Worm (Caenorhabditis elegans) whole organism, young adult: ENCODE data around the gene T16G1.5.
"Not testable (repeated sequence)": the region's sequence is repeated elsewhere in the genome, so short reads cannot be mapped to it uniquely, and the experiment has no call there.

Source experiments
- B0019.2 ChIP-seq: fragments of 200-800 bp; sonication (Bioruptor generic); conservative IDR thresholded peaks from 2 replicates; pipeline ENCODE4 v1.3.6; 2022; ENCODE audit warnings: missing genetic modification reagents, missing genetic modification characterization, missing compliant biosample characterization
- B0261.1 ChIP-seq: sonication (generic microtip); optimal IDR thresholded peaks from 2 replicates; lab custom pipeline; 2016; ENCODE audit warnings: mild to moderate bottlenecking, missing genetic modification characterization, moderate library complexity, missing compliant biosample characterization
- C06A6.2 ChIP-seq: fragments of 200-800 bp; sonication (Bioruptor generic); conservative IDR thresholded peaks from 2 replicates; pipeline ENCODE4 v1.3.6; 2022; ENCODE audit warnings: missing genetic modification characterization, missing compliant biosample characterization
- C17E4.6 ChIP-seq: fragments of 200-800 bp; sonication (Bioruptor generic); IDR thresholded peaks from 2 replicates; pipeline ENCODE4 v1.3.6; 2022; ENCODE audit warnings: missing genetic modification reagents, missing genetic modification characterization, missing compliant biosample characterization
- F33H1.4 ChIP-seq: fragments of 200-800 bp; sonication (Bioruptor generic); IDR thresholded peaks from 2 replicates; pipeline ENCODE4 v1.3.6; 2022; ENCODE audit warnings: missing genetic modification reagents, missing genetic modification characterization, missing compliant biosample characterization
- F37B4.10 ChIP-seq: fragments of 200-800 bp; sonication (Bioruptor generic); IDR thresholded peaks from 2 replicates; pipeline ENCODE4 v1.3.6; 2022; ENCODE audit warnings: missing genetic modification characterization, missing compliant biosample characterization
- K12H6.12 ChIP-seq: fragments of 200-800 bp; sonication (Bioruptor generic); optimal IDR thresholded peaks from 2 replicates; lab custom pipeline; 2018; ENCODE audit warnings: mild to moderate bottlenecking, missing genetic modification characterization, missing compliant biosample characterization
- akir-1 ChIP-seq: fragments of 200-800 bp; sonication (Bioruptor generic); optimal IDR thresholded peaks from 2 replicates; lab custom pipeline; 2018; ENCODE audit warnings: mild to moderate bottlenecking, missing genetic modification characterization, moderate library complexity, missing compliant biosample characterization
- attf-3 ChIP-seq: fragments of 200-800 bp; sonication (Bioruptor generic); conservative IDR thresholded peaks from 2 replicates; pipeline ENCODE4 v1.3.6; 2022; ENCODE audit warnings: missing genetic modification reagents, missing genetic modification characterization, missing compliant biosample characterization
- attf-5 ChIP-seq: fragments of 200-800 bp; sonication (Bioruptor generic); optimal IDR thresholded peaks from 2 replicates; lab custom pipeline; 2018; ENCODE audit warnings: mild to moderate bottlenecking, missing genetic modification characterization, missing compliant biosample characterization
- cebp-1 ChIP-seq, 2 experiments: fragments of 200-800 bp in 1 of 2; sonication (Bioruptor generic) in 1 of 2; sonication (generic microtip) in 1 of 2; IDR thresholded peaks in 1 of 2; optimal IDR thresholded peaks in 1 of 2; 2 replicates each; pipeline versions ENCODE4 v1.3.6 to Lab custom; 2017 to 2022; ENCODE audit warnings: missing compliant biosample characterization in 2 of 2, missing genetic modification characterization in 2 of 2, mild to moderate bottlenecking in 1 of 2, missing genetic modification reagents in 1 of 2, moderate library complexity in 1 of 2
- cebp-2 ChIP-seq: fragments of 200-800 bp; sonication (Bioruptor generic); IDR thresholded peaks from 2 replicates; pipeline ENCODE4 v1.3.6; 2022; ENCODE audit warnings: missing genetic modification characterization, missing compliant biosample characterization
- ceh-100 ChIP-seq: fragments of 200-800 bp; sonication (Bioruptor generic); IDR thresholded peaks from 2 replicates; pipeline ENCODE4 v1.3.6; 2022; ENCODE audit warnings: missing genetic modification reagents, missing genetic modification characterization, missing compliant biosample characterization
- ceh-58 ChIP-seq: fragments of 200-800 bp; sonication (Bioruptor generic); IDR thresholded peaks from 2 replicates; pipeline ENCODE4 v1.3.6; 2022; ENCODE audit warnings: missing genetic modification characterization, missing compliant biosample characterization
- ceh-91 ChIP-seq: fragments of 200-800 bp; sonication (Bioruptor generic); IDR thresholded peaks from 2 replicates; pipeline ENCODE4 v1.3.6; 2022; ENCODE audit warnings: missing genetic modification reagents, missing genetic modification characterization, missing compliant biosample characterization
- chd-7 ChIP-seq: sonication (generic microtip); optimal IDR thresholded peaks from 2 replicates; lab custom pipeline; 2016; ENCODE audit warnings: mild to moderate bottlenecking, missing genetic modification characterization, moderate library complexity, missing compliant biosample characterization
- dpl-1 ChIP-seq: fragments of 150-350 bp; optimal IDR thresholded peaks from 2 replicates; lab custom pipeline; 2014; ENCODE audit warnings: missing biosample characterization, missing genetic modification reagents, missing genetic modification characterization
- egl-44 ChIP-seq: fragments of 200-800 bp; sonication (Bioruptor generic); IDR thresholded peaks from 2 replicates; pipeline ENCODE4 v1.3.6; 2022; ENCODE audit warnings: missing genetic modification reagents, missing genetic modification characterization, missing compliant biosample characterization
- ekl-4 ChIP-seq: fragments of 200-800 bp; sonication (Bioruptor generic); IDR thresholded peaks from 2 replicates; pipeline ENCODE4 v1.3.6; 2022; ENCODE audit warnings: missing genetic modification reagents, missing genetic modification characterization, missing compliant biosample characterization
- hsf-1 ChIP-seq: fragments of 200-800 bp; sonication (Bioruptor generic); IDR thresholded peaks from 2 replicates; pipeline ENCODE4 v1.3.6; 2022; ENCODE audit warnings: missing genetic modification reagents, missing genetic modification characterization, missing compliant biosample characterization
- let-526 ChIP-seq: fragments of 200-800 bp; sonication (Bioruptor generic); IDR thresholded peaks from 2 replicates; pipeline ENCODE4 v1.3.6; 2022; ENCODE audit warnings: missing genetic modification reagents, missing genetic modification characterization, missing compliant biosample characterization
- lin-26 ChIP-seq: fragments of 200-800 bp; sonication (Bioruptor generic); IDR thresholded peaks from 2 replicates; pipeline ENCODE4 v1.3.6; 2022; ENCODE audit warnings: missing genetic modification reagents, missing genetic modification characterization, missing compliant biosample characterization
- lin-40 ChIP-seq: sonication (generic microtip); optimal IDR thresholded peaks from 2 replicates; lab custom pipeline; 2016; ENCODE audit warnings: missing genetic modification characterization, mild to moderate bottlenecking, missing compliant biosample characterization, missing genotype, missing genetic modification reagents
- madf-10 ChIP-seq: sonication (generic microtip); optimal IDR thresholded peaks from 2 replicates; lab custom pipeline; 2016; ENCODE audit warnings: mild to moderate bottlenecking, missing genetic modification characterization, missing compliant biosample characterization
- madf-8 ChIP-seq: fragments of 200-800 bp; sonication (Bioruptor generic); conservative IDR thresholded peaks from 2 replicates; pipeline ENCODE4 v1.3.6; 2022; ENCODE audit warnings: missing genetic modification reagents, missing genetic modification characterization, missing compliant biosample characterization
- mcd-1 ChIP-seq: fragments of 200-800 bp; sonication (Bioruptor generic); IDR thresholded peaks from 2 replicates; pipeline ENCODE4 v1.3.6; 2022; ENCODE audit warnings: missing genetic modification reagents, missing genetic modification characterization, missing compliant biosample characterization
- nfyb-1 ChIP-seq: fragments of 200-800 bp; sonication (Bioruptor generic); IDR thresholded peaks from 2 replicates; pipeline ENCODE4 v1.3.6; 2022; ENCODE audit warnings: missing genetic modification reagents, missing genetic modification characterization, missing compliant biosample characterization
- nhr-179 ChIP-seq: sonication (generic microtip); optimal IDR thresholded peaks from 2 replicates; lab custom pipeline; 2016; ENCODE audit warnings: mild to moderate bottlenecking, missing genetic modification characterization, missing compliant biosample characterization
- pbrm-1 ChIP-seq: fragments of 200-800 bp; sonication (Bioruptor generic); IDR thresholded peaks from 2 replicates; pipeline ENCODE4 v1.3.6; 2022; ENCODE audit warnings: missing genetic modification reagents, missing genetic modification characterization, missing compliant biosample characterization
- rcor-1 ChIP-seq: fragments of 200-800 bp; sonication (Bioruptor generic); IDR thresholded peaks from 2 replicates; pipeline ENCODE4 v1.3.6; 2022; ENCODE audit warnings: missing genetic modification reagents, missing genetic modification characterization, missing compliant biosample characterization
- sdz-38 ChIP-seq: sonication (generic microtip); optimal IDR thresholded peaks from 2 replicates; lab custom pipeline; 2016; ENCODE audit warnings: missing genotype, missing genetic modification characterization, missing compliant biosample characterization
- snpc-1.3 ChIP-seq: sonication (generic microtip); optimal IDR thresholded peaks from 2 replicates; lab custom pipeline; 2017; ENCODE audit warnings: missing genetic modification characterization, mild to moderate bottlenecking, missing compliant biosample characterization, antibody characterized with exemption, moderate library complexity, missing genotype, missing genetic modification reagents; ENCODE audit not compliant: insufficient read depth
- snpc-3.4 ChIP-seq: sonication (generic microtip); optimal IDR thresholded peaks from 2 replicates; lab custom pipeline; 2017; ENCODE audit warnings: missing genetic modification characterization, mild to moderate bottlenecking, missing compliant biosample characterization, antibody characterized with exemption, moderate library complexity, missing genotype, missing genetic modification reagents
- snpc-4 ChIP-seq, 5 experiments: fragments of 150-350 bp in 1 of 5; sonication (generic microtip) in 4 of 5; optimal IDR thresholded peaks; 2 replicates each; lab custom pipeline; 2014 to 2018; ENCODE audit warnings: missing genetic modification characterization in 5 of 5, missing biosample characterization in 3 of 5, antibody characterized with exemption in 2 of 5, mild to moderate bottlenecking in 2 of 5, missing compliant biosample characterization in 2 of 5, missing genotype in 2 of 5, moderate library complexity in 2 of 5, missing genetic modification reagents in 1 of 5
- tbx-9 ChIP-seq: sonication (generic microtip); optimal IDR thresholded peaks from 2 replicates; lab custom pipeline; 2016; ENCODE audit warnings: borderline replicate concordance, missing genetic modification characterization, inconsistent platforms, missing compliant biosample characterization
- xnd-1 ChIP-seq: sonication (generic microtip); optimal IDR thresholded peaks from 2 replicates; lab custom pipeline; 2016; ENCODE audit warnings: missing genotype, missing genetic modification reagents, missing genetic modification characterization, missing compliant biosample characterization
- ztf-18 ChIP-seq: sonication (generic microtip); optimal IDR thresholded peaks from 2 replicates; lab custom pipeline; 2016; ENCODE audit warnings: missing genotype, mild to moderate bottlenecking, missing genetic modification characterization, missing compliant biosample characterization
- ztf-22 ChIP-seq: fragments of 200-800 bp; sonication (Bioruptor generic); optimal IDR thresholded peaks from 2 replicates; lab custom pipeline; 2018; ENCODE audit warnings: mild to moderate bottlenecking, missing genetic modification characterization, moderate library complexity, missing compliant biosample characterization
- ztf-3 ChIP-seq: fragments of 200-800 bp; sonication (Bioruptor generic); optimal IDR thresholded peaks from 2 replicates; lab custom pipeline; 2018; ENCODE audit warnings: mild to moderate bottlenecking, missing genetic modification characterization, missing compliant biosample characterization

T16G1.5 gene

ce11 chrV:12967925-12968327 is 28.6 kb upstream of the T16G1.5 start, which contains the start of gene R186.8 (continued):
- TF ChIP-seq lin-26 (GFP tag; lab: Robert Waterston, UW) (peak; percentile 68; the same call in 1 of the 2 replicates), madf-8 (GFP tag; lab: Robert Waterston, UW) (peak; percentile 28; the same call in 1 of the 2 replicates), madf-10 (tag; lab: Kevin White, UChicago) (peak; percentile 15), nfyb-1 (GFP tag; lab: Robert Waterston, UW) (peak; percentile 86), attf-3 (GFP tag; lab: Robert Waterston, UW) (peak; percentile 88), K12H6.12 (peak; percentile 67), ceh-100 (peak; percentile 72), egl-44 (0 out of 2 replicates have a peak, but pooled peaks have one; percentile 49), ztf-3 (GFP tag; lab: Kevin White, UChicago) (peak; percentile 23), B0261.1 (peak; percentile 8), lin-40 (tag; lab: Kevin White, UChicago) (peak; percentile 83), dpl-1 (GFP tag; lab: Kevin White, UChicago) (peak; percentile 19), C06A6.2 (GFP tag; lab: Robert Waterston, UW) (peak; percentile 40; the same call in 1 of the 2 replicates), cebp-1 (GFP tag; IDR thresholded peaks at IDR 0.05; lab: Robert Waterston, UW) (peak; percentile 57; the same call in 1 of the 2 replicates), cebp-1 (tag; optimal IDR thresholded peaks at IDR 0.05; lab: Kevin White, UChicago) (peak; percentile 58), ceh-91 (GFP tag; lab: Robert Waterston, UW) (peak; percentile 89), rcor-1 (GFP tag; lab: Robert Waterston, UW) (peak; percentile 81), pbrm-1 (GFP tag; lab: Robert Waterston, UW) (peak; percentile 89), snpc-4 (tag; optimal IDR thresholded peaks at IDR 0.05; lab: Kevin White, UChicago) (peak in 2 of 4 experiments; percentile 58 to 64)
- not testable (repeated sequence) for TF ChIP-seq snpc-4 (GFP tag; optimal IDR thresholded peaks at IDR 0.05; lab: Kevin White, UChicago)
- TF ChIP-seq, all 124 proteins: peak for 51; not testable (repeated sequence) for 73

ce11 chrV:12967110-12967509 is 27.8 kb upstream of the T16G1.5 start, which contains the start of gene R186.3:
Gene R186.3 (minus strand): TSS chrV:12967210.
- TF ChIP-seq snpc-1.3 (tag; lab: Kevin White, UChicago) (no peak), attf-3 (GFP tag; lab: Robert Waterston, UW) (no peak), ztf-18 (tag; lab: Kevin White, UChicago) (no peak), ztf-22 (GFP tag; lab: Kevin White, UChicago) (no peak), C17E4.6 (no peak), ekl-4 (GFP tag; lab: Robert Waterston, UW) (no peak)

- TF ChIP-seq xnd-1 (tag; lab: Kevin White, UChicago) (no peak), B0019.2 (GFP tag; lab: Robert Waterston, UW) (no peak), cebp-2 (GFP tag; lab: Robert Waterston, UW) (no peak), akir-1 (GFP tag; lab: Kevin White, UChicago) (no peak), F37B4.10 (GFP tag; lab: Robert Waterston, UW) (no peak), sdz-38 (tag; lab: Kevin White, UChicago) (no peak), attf-5 (GFP tag; lab: Kevin White, UChicago) (no peak), F33H1.4 (GFP tag; lab: Robert Waterston, UW) (no peak), chd-7 (tag; lab: Kevin White, UChicago) (no peak), snpc-3.4 (tag; lab: Kevin White, UChicago) (no peak), snpc-1.3 (tag; lab: Kevin White, UChicago) (no peak), ceh-58 (GFP tag; lab: Robert Waterston, UW) (no peak), let-526 (no peak), mcd-1 (GFP tag; lab: Robert Waterston, UW) (no peak), tbx-9 (tag; lab: Kevin White, UChicago) (no peak), hsf-1 (GFP tag; lab: Robert Waterston, UW) (no peak), nhr-179 (tag; lab: Kevin White, UChicago) (no peak)
- TF ChIP-seq, all 124 proteins: peak for 0
Measured at ce11 chrV:12964076-12964475, 24.7 kb upstream of the T16G1.5 start, which contains the start of gene srd-35. Gene srd-35 (plus strand): TSS chrV:12964376.
